Worm (Caenorhabditis elegans) whole organism, L3 larva: ENCODE data around the gene F53A3.7.

ENCODE experiments used
- R02D3.7 ChIP-seq: fragments of 150-350 bp; optimal IDR thresholded peaks from 2 replicates; lab custom pipeline; 2014; ENCODE audit warnings: missing biosample characterization, missing genetic modification characterization
- ZK546.5 ChIP-seq: sonication (generic microtip); optimal IDR thresholded peaks from 2 replicates; lab custom pipeline; 2017; ENCODE audit warnings: missing biosample characterization, missing genetic modification characterization
- ama-1 ChIP-seq: fragments of 150-350 bp; optimal IDR thresholded peaks from 2 replicates; lab custom pipeline; 2018
- ceh-16 ChIP-seq: sonication (generic microtip); optimal IDR thresholded peaks from 2 replicates; lab custom pipeline; 2017; ENCODE audit warnings: missing biosample characterization, missing genetic modification characterization
- ceh-28 ChIP-seq: fragments of 150-350 bp; optimal IDR thresholded peaks from 2 replicates; lab custom pipeline; 2014; ENCODE audit warnings: missing biosample characterization, missing genetic modification reagents, missing genetic modification characterization
- ceh-82 ChIP-seq: fragments of 150-350 bp; optimal IDR thresholded peaks from 2 replicates; lab custom pipeline; 2014; ENCODE audit warnings: missing biosample characterization, missing genetic modification characterization
- ceh-9 ChIP-seq: sonication (generic microtip); optimal IDR thresholded peaks from 2 replicates; lab custom pipeline; 2018; ENCODE audit warnings: missing biosample characterization, missing genetic modification characterization
- daf-12 ChIP-seq: fragments of 150-350 bp; optimal IDR thresholded peaks from 2 replicates; lab custom pipeline; 2014; ENCODE audit warnings: missing biosample characterization, missing genetic modification reagents, missing genetic modification characterization
- egl-27 ChIP-seq: sonication (generic microtip); optimal IDR thresholded peaks from 4 replicates; lab custom pipeline; 2017; ENCODE audit warnings: missing biosample characterization, missing genetic modification reagents, missing genetic modification characterization
- elt-1 ChIP-seq: fragments of 150-350 bp; optimal IDR thresholded peaks from 2 replicates; lab custom pipeline; 2014; ENCODE audit warnings: missing biosample characterization, missing genetic modification characterization
- elt-2 ChIP-seq: sonication (generic microtip); optimal IDR thresholded peaks from 2 replicates; lab custom pipeline; 2016; ENCODE audit warnings: missing genetic modification reagents, mild to moderate bottlenecking, missing genetic modification characterization, missing compliant biosample characterization
- eor-1 ChIP-seq, 2 experiments: fragments of 150-350 bp; optimal IDR thresholded peaks; 2 replicates each; lab custom pipeline; 2014 to 2018; ENCODE audit warnings: missing biosample characterization in 2 of 2, missing genetic modification characterization in 2 of 2
- fkh-10 ChIP-seq: sonication (generic microtip); optimal IDR thresholded peaks from 2 replicates; lab custom pipeline; 2017; ENCODE audit warnings: missing biosample characterization, missing genetic modification reagents, missing genetic modification characterization
- fkh-2 ChIP-seq: fragments of 150-350 bp; optimal IDR thresholded peaks from 2 replicates; lab custom pipeline; 2014; ENCODE audit warnings: missing biosample characterization, missing genetic modification reagents, missing genetic modification characterization
- hmg-11 ChIP-seq: sonication (generic microtip); optimal IDR thresholded peaks from 2 replicates; lab custom pipeline; 2016; ENCODE audit warnings: missing genetic modification characterization, missing compliant biosample characterization
- jun-1 ChIP-seq: fragments of 150-350 bp; optimal IDR thresholded peaks from 2 replicates; lab custom pipeline; 2014; ENCODE audit warnings: missing biosample characterization, missing genetic modification reagents, missing genetic modification characterization
- lin-15B ChIP-seq: fragments of 150-350 bp; optimal IDR thresholded peaks from 2 replicates; lab custom pipeline; 2014; ENCODE audit warnings: missing biosample characterization, missing genetic modification characterization
- lin-39 ChIP-seq: fragments of 150-350 bp; optimal IDR thresholded peaks from 2 replicates; lab custom pipeline; 2018; ENCODE audit warnings: missing biosample characterization, missing genetic modification reagents, missing genetic modification characterization
- lsy-12 ChIP-seq: sonication (generic microtip); optimal IDR thresholded peaks from 2 replicates; lab custom pipeline; 2016; ENCODE audit warnings: mild to moderate bottlenecking, missing genetic modification characterization, missing compliant biosample characterization
- mml-1 ChIP-seq: fragments of 150-350 bp; sonication (generic microtip); optimal IDR thresholded peaks from 3 replicates; lab custom pipeline; 2014; ENCODE audit warnings: missing biosample characterization, missing genetic modification characterization
- nfya-1 ChIP-seq: sonication (generic microtip); optimal IDR thresholded peaks from 2 replicates; lab custom pipeline; 2017; ENCODE audit warnings: missing genetic modification characterization, mild to moderate bottlenecking, missing compliant biosample characterization, antibody characterized with exemption, moderate library complexity; ENCODE audit not compliant: insufficient read depth
- nhr-11 ChIP-seq: fragments of 150-350 bp; optimal IDR thresholded peaks from 2 replicates; lab custom pipeline; 2014; ENCODE audit warnings: missing biosample characterization, missing genetic modification characterization
- nhr-12 ChIP-seq: fragments of 150-350 bp; optimal IDR thresholded peaks from 2 replicates; lab custom pipeline; 2014; ENCODE audit warnings: missing biosample characterization, missing genetic modification characterization
- nhr-237 ChIP-seq: fragments of 150-350 bp; optimal IDR thresholded peaks from 2 replicates; lab custom pipeline; 2014; ENCODE audit warnings: missing biosample characterization, missing genetic modification characterization
- nhr-25 ChIP-seq: sonication (generic microtip); optimal IDR thresholded peaks from 2 replicates; lab custom pipeline; 2017; ENCODE audit warnings: missing biosample characterization, missing genetic modification characterization
- nhr-67 ChIP-seq: fragments of 150-350 bp; optimal IDR thresholded peaks from 2 replicates; lab custom pipeline; 2014; ENCODE audit warnings: missing biosample characterization, missing genetic modification characterization
- nhr-76 ChIP-seq: fragments of 150-350 bp; sonication (generic microtip); optimal IDR thresholded peaks from 5 replicates; lab custom pipeline; 2014; ENCODE audit warnings: missing biosample characterization, missing genetic modification characterization
- nhr-77 ChIP-seq: fragments of 150-350 bp; optimal IDR thresholded peaks from 2 replicates; lab custom pipeline; 2014; ENCODE audit warnings: missing biosample characterization, missing genetic modification characterization
- pha-4 ChIP-seq: fragments of 150-350 bp; optimal IDR thresholded peaks from 2 replicates; lab custom pipeline; 2014; ENCODE audit warnings: missing biosample characterization, missing genetic modification reagents, missing genetic modification characterization
- pqm-1 ChIP-seq: fragments of 150-350 bp; optimal IDR thresholded peaks from 2 replicates; lab custom pipeline; 2017; ENCODE audit warnings: missing biosample characterization, missing genetic modification characterization, inconsistent platforms
- sea-2 ChIP-seq: fragments of 150-350 bp; sonication (generic microtip); optimal IDR thresholded peaks from 4 replicates; lab custom pipeline; 2014; ENCODE audit warnings: missing biosample characterization, missing genetic modification reagents, missing genetic modification characterization
- skn-1 ChIP-seq: fragments of 150-350 bp; optimal IDR thresholded peaks from 2 replicates; lab custom pipeline; 2014; ENCODE audit warnings: missing biosample characterization, missing genetic modification characterization
- snpc-4 ChIP-seq: fragments of 150-350 bp; optimal IDR thresholded peaks from 2 replicates; lab custom pipeline; 2014; ENCODE audit warnings: missing biosample characterization, missing genetic modification characterization
- tbx-2 ChIP-seq: sonication (generic microtip); optimal IDR thresholded peaks from 2 replicates; lab custom pipeline; 2016; ENCODE audit warnings: mild to moderate bottlenecking, missing genetic modification characterization, missing compliant biosample characterization
- unc-39 ChIP-seq: sonication (generic microtip); optimal IDR thresholded peaks from 4 replicates; lab custom pipeline; 2017; ENCODE audit warnings: missing biosample characterization, missing genetic modification characterization
- unc-62 ChIP-seq: fragments of 150-350 bp; sonication (generic microtip); optimal IDR thresholded peaks from 4 replicates; lab custom pipeline; 2014; ENCODE audit warnings: missing biosample characterization, missing genetic modification reagents, missing genetic modification characterization
- ztf-11 ChIP-seq: fragments of 150-350 bp; optimal IDR thresholded peaks from 2 replicates; lab custom pipeline; 2014; ENCODE audit warnings: missing biosample characterization, missing genetic modification characterization

F53A3.7 gene

ce11 chrIII:1981467-1981866, 30.1 kb downstream of the F53A3.7 start:
- TF ChIP-seq ama-1, result no peak
- no peak for TF ChIP-seq R02D3.7 (tag; lab: Kevin White, UChicago)
- no peak for TF ChIP-seq lin-15B
- no peak for TF ChIP-seq nhr-12
- TF ChIP-seq unc-62 (GFP tag; lab: Kevin White, UChicago), result no peak
- no peak for TF ChIP-seq ceh-16
- no peak for TF ChIP-seq hmg-11 (tag; lab: Kevin White, UChicago)
- TF ChIP-seq nhr-67 (tag; lab: Kevin White, UChicago), result no peak
- no peak for TF ChIP-seq nhr-11 (tag; lab: Kevin White, UChicago)
- TF ChIP-seq sea-2 (GFP tag; lab: Kevin White, UChicago), result no peak
- no peak for TF ChIP-seq lsy-12 (tag; lab: Kevin White, UChicago)
- no peak for TF ChIP-seq jun-1 (tag; lab: Kevin White, UChicago)
- no peak for TF ChIP-seq fkh-10 (GFP tag; lab: Kevin White, UChicago)
- no peak for TF ChIP-seq tbx-2 (tag; lab: Kevin White, UChicago)
- no peak for TF ChIP-seq eor-1 (tag; optimal IDR thresholded peaks at IDR 0.05; lab: Kevin White, UChicago)
- TF ChIP-seq, all 47 proteins: peak for 0

ce11 chrIII:1982597-1983244, 31.4 kb downstream of the F53A3.7 start, which contains the start of gene srd-66:
TSS of gene srd-66 (minus strand) at chrIII:1982647.
- TF ChIP-seq fkh-2 (tag; lab: Kevin White, UChicago), result no peak
- TF ChIP-seq ama-1, result no peak
- TF ChIP-seq, all 47 proteins: peak for 0

DNA sequence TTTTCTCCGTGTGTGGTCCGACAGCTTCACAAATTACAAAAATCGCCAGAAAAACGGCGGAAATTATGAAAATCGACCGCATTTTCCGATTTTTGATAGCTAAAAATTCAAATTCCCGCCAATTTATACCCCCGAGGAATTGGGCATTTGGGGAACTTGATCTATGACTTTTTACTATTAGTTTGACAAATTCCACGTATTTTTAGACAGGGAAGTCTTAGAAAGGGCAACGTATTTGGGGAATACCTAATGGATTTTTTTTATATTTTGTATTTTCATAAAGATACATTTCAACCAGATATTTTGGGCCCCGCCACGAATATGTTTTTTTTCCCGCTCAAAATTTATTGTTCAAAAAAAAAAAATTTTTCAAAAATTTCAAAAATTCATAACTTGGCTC, 33.5 kb downstream of the F53A3.7 start, which contains the start of gene Y39A3B.7:
Y39A3B.7 (minus strand) TSS at position 101 of the 400 bp plus-strand sequence.
- no peak for TF ChIP-seq skn-1
- no peak for TF ChIP-seq ceh-28 (tag; lab: Kevin White, UChicago)
- no peak for TF ChIP-seq nhr-25
- no peak for TF ChIP-seq sea-2 (GFP tag; lab: Kevin White, UChicago)
- no peak for TF ChIP-seq lsy-12 (tag; lab: Kevin White, UChicago)
- no peak for TF ChIP-seq pqm-1
- TF ChIP-seq fkh-10 (GFP tag; lab: Kevin White, UChicago), result no peak
- TF ChIP-seq fkh-2 (tag; lab: Kevin White, UChicago), result no peak
- TF ChIP-seq nhr-77 (tag; lab: Kevin White, UChicago), result no peak
- no peak for TF ChIP-seq unc-39
- no peak for TF ChIP-seq elt-2 (tag; lab: Kevin White, UChicago)
- no peak for TF ChIP-seq ztf-11 (tag; lab: Kevin White, UChicago)
- TF ChIP-seq daf-12, result no peak

ce11 chrIII:1987693-1988092, 36.4 kb downstream of the F53A3.7 start, which contains the start of gene Y39A3B.8:
TSS of gene Y39A3B.8 (plus strand) at chrIII:1987993.
- TF ChIP-seq nhr-77 (tag; lab: Kevin White, UChicago) (no peak), nhr-76 (tag; lab: Kevin White, UChicago) (no peak), nhr-25 (no peak), ceh-82 (tag; lab: Kevin White, UChicago) (no peak), pha-4 (tag; lab: Kevin White, UChicago) (no peak), mml-1 (no peak), nhr-12 (no peak), sea-2 (GFP tag; lab: Kevin White, UChicago) (no peak), lin-15B (no peak), ceh-9 (tag; lab: Kevin White, UChicago) (no peak), lin-39 (tag; lab: Kevin White, UChicago) (no peak), unc-62 (GFP tag; lab: Kevin White, UChicago) (no peak), snpc-4 (tag; lab: Kevin White, UChicago) (no peak), daf-12 (no peak), ceh-28 (tag; lab: Kevin White, UChicago) (no peak), skn-1 (no peak), elt-1 (tag; lab: Kevin White, UChicago) (no peak), egl-27 (tag; lab: Kevin White, UChicago) (no peak)

- no peak for TF ChIP-seq eor-1 (tag; optimal IDR thresholded peaks at IDR 0.05; lab: Kevin White, UChicago)
- TF ChIP-seq lin-15B, result no peak
- TF ChIP-seq lin-39 (tag; lab: Kevin White, UChicago), result no peak
- no peak for TF ChIP-seq ZK546.5 (tag; lab: Kevin White, UChicago)
- no peak for TF ChIP-seq fkh-10 (GFP tag; lab: Kevin White, UChicago)
- TF ChIP-seq skn-1, result no peak
- TF ChIP-seq nfya-1 (tag; lab: Kevin White, UChicago), result no peak
- TF ChIP-seq pqm-1, result no peak
- TF ChIP-seq nhr-11 (tag; lab: Kevin White, UChicago), result no peak
- no peak for TF ChIP-seq ama-1
- no peak for TF ChIP-seq tbx-2 (tag; lab: Kevin White, UChicago)
- TF ChIP-seq hmg-11 (tag; lab: Kevin White, UChicago), result no peak
- no peak for TF ChIP-seq elt-1 (tag; lab: Kevin White, UChicago)
- no peak for TF ChIP-seq nhr-237 (tag; lab: Kevin White, UChicago)
Observed at ce11 chrIII:1989940-1990339, 38.6 kb downstream of the F53A3.7 start.
